Worm (Caenorhabditis elegans) whole organism, midembryonic: ENCODE data around the gene Y73C8B.3.

Source experiments
- T22C8.4 ChIP-seq: fragments of 200-800 bp; sonication (Bioruptor generic); IDR thresholded peaks from 2 replicates; pipeline ENCODE4 v1.3.6; 2022; ENCODE audit warnings: missing genetic modification characterization, missing compliant biosample characterization
- cog-1 ChIP-seq: sonication (generic microtip); optimal IDR thresholded peaks from 2 replicates; lab custom pipeline; 2016; ENCODE audit warnings: missing genetic modification characterization, missing compliant biosample characterization
- flt-1 ChIP-seq: fragments of 200-800 bp; sonication (Bioruptor generic); IDR thresholded peaks from 2 replicates; pipeline ENCODE4 v1.3.6; 2022; ENCODE audit warnings: missing genetic modification characterization, missing compliant biosample characterization
- klf-2 ChIP-seq: fragments of 200-800 bp; sonication (Bioruptor generic); conservative IDR thresholded peaks from 2 replicates; pipeline ENCODE4 v1.3.6; 2022; ENCODE audit warnings: missing genetic modification reagents, missing genetic modification characterization, missing compliant biosample characterization
- med-1 ChIP-seq: sonication (generic microtip); optimal IDR thresholded peaks from 2 replicates; lab custom pipeline; 2017; ENCODE audit warnings: missing genetic modification characterization, mild to moderate bottlenecking, missing compliant biosample characterization, antibody characterized with exemption, missing genetic modification reagents; ENCODE audit not compliant: insufficient read depth
- ref-1 ChIP-seq: fragments of 200-800 bp; sonication (Bioruptor generic); conservative IDR thresholded peaks from 2 replicates; pipeline ENCODE4 v1.3.6; 2022; ENCODE audit warnings: missing genetic modification reagents, missing genetic modification characterization, missing compliant biosample characterization
- tab-1 ChIP-seq: fragments of 200-800 bp; sonication (Bioruptor generic); IDR thresholded peaks from 2 replicates; pipeline ENCODE4 v1.3.6; 2022; ENCODE audit warnings: missing genetic modification characterization, missing compliant biosample characterization
- ztf-23 ChIP-seq: fragments of 200-800 bp; sonication (Bioruptor generic); IDR thresholded peaks from 2 replicates; pipeline ENCODE4 v1.3.6; 2022; ENCODE audit warnings: missing genetic modification reagents, missing genetic modification characterization, missing compliant biosample characterization
- ztf-29 ChIP-seq: fragments of 200-800 bp; sonication (Bioruptor generic); IDR thresholded peaks from 2 replicates; pipeline ENCODE4 v1.3.6; 2022; ENCODE audit warnings: missing genetic modification reagents, missing genetic modification characterization, missing compliant biosample characterization

Gene Y73C8B.3

DNA sequence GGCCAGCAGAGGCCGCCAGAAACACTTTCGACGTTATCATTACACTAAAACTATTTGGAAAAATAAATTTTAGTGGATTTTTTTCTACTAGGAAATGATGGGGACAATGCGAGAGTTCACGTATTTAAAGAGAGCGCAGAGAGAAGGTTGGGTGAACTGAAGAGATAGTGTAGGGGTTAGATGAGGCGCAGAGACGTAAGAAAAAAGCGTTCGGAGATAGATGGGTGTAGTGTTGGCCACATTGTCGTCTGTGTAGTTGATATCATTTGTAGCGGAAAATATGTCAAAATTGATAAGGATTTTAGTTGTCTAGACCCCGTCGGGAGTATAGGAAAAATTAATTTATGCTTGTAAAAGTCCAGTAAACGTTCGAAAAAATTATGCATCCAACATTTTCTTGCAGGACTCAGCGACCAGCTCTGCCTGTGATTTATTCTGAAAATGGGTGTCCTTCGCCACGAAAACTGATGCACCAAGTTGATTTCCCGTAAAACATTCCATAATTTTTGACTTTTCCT, at the start of gene Y73C8B.3, which contains the start of gene Y73C8B.9:
Gene Y73C8B.3 (minus strand): TSS at position 147 of the 518 bp plus-strand sequence.
Gene Y73C8B.9 (plus strand): TSS at position 468 of the 518 bp plus-strand sequence.
- TF ChIP-seq klf-2 (GFP tag; lab: Robert Waterston, UW): no peak
- TF ChIP-seq tab-1 (GFP tag; lab: Robert Waterston, UW): no peak
- no peak for TF ChIP-seq ref-1
- TF ChIP-seq T22C8.4 (GFP tag; lab: Robert Waterston, UW): no peak
- TF ChIP-seq flt-1 (GFP tag; lab: Robert Waterston, UW): no peak
- no peak for TF ChIP-seq med-1

DNA sequence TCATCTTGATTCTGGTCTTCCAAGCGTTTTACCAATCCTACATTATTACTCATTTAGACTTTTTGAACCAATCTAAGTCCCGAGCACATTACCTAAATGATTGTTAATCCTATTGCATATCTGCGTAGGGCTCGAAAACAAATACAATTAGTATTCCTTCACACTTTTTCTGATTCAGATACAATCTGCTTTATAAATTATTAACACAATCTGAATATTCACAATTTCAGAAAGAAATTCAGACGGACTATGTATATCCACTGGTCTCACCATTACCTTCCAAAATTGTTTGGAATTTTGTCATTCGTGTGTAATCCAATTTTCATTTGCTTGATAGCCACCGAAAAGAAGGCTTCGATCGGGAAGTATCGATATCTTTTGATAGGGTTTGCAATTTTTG, 48.1 kb upstream of the Y73C8B.3 start, which contains the start of gene srj-11:
Gene srj-11 (plus strand): TSS at position 250 of the 400 bp plus-strand sequence.
- TF ChIP-seq klf-2 (GFP tag; lab: Robert Waterston, UW): no peak
- TF ChIP-seq cog-1 (tag; lab: Kevin White, UChicago): no peak
- no peak for TF ChIP-seq flt-1 (GFP tag; lab: Robert Waterston, UW)
- no peak for TF ChIP-seq tab-1 (GFP tag; lab: Robert Waterston, UW)
- TF ChIP-seq ztf-29 (GFP tag; lab: Robert Waterston, UW): no peak
- TF ChIP-seq T22C8.4 (GFP tag; lab: Robert Waterston, UW): no peak
- TF ChIP-seq med-1: no peak
- TF ChIP-seq ztf-23 (GFP tag; lab: Robert Waterston, UW): no peak
- TF ChIP-seq ref-1: no peak

DNA sequence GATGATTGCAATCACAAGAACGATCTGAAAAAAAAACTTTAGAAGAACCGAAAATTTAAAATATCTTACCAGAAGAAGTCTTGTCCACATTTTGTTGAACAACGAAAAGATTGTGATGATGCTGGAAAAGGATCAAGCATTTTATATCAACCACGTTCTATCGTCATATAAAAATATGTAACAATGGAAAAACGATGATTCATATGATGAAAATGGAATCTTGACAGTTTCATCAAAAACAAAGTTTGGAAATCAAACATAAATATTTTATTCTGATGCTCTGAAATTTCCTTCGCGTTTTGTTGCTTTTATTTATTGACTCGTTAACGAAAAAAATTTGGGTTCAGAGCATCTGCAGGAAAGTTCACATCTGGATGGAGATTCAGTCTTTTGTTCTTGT, 43.6 kb upstream of the Y73C8B.3 start, which contains the start of the genes K08D9.9 and str-16:
Gene K08D9.9 (minus strand): TSS at position 101 of the 400 bp plus-strand sequence.
Gene str-16 (plus strand): TSS at position 266 of the 400 bp plus-strand sequence.
- TF ChIP-seq med-1 (no peak), T22C8.4 (GFP tag; lab: Robert Waterston, UW) (no peak), ref-1 (no peak), klf-2 (GFP tag; lab: Robert Waterston, UW) (no peak), tab-1 (GFP tag; lab: Robert Waterston, UW) (no peak), ztf-29 (GFP tag; lab: Robert Waterston, UW) (no peak), flt-1 (GFP tag; lab: Robert Waterston, UW) (no peak), ztf-23 (GFP tag; lab: Robert Waterston, UW) (no peak), cog-1 (tag; lab: Kevin White, UChicago) (no peak)

DNA sequence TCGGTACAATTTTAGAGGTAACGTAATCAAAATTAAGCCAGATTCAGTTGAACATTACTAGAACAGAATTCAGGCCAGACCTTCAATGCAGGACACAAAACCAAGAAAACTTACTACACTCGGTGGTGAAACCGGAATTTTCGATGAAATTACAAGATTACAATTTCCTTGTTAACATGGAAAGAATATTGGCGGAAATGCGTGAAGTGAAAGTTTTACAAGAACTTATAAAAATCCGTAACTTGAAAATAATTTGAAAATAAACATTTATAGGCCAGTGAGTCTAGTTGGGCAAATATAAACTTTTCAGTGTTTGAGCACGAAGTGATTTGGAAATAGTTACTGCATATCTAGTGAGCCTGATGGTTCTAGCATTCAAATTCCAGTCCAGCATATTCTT, 41.9 kb upstream of the Y73C8B.3 start, which contains the start of gene K08D9.6:
Gene K08D9.6 (minus strand): TSS at position 101 of the 400 bp plus-strand sequence.
- no peak for TF ChIP-seq ref-1
- no peak for TF ChIP-seq med-1
- TF ChIP-seq tab-1 (GFP tag; lab: Robert Waterston, UW): no peak
- TF ChIP-seq cog-1 (tag; lab: Kevin White, UChicago): no peak
- TF ChIP-seq flt-1 (GFP tag; lab: Robert Waterston, UW): no peak
- TF ChIP-seq ztf-29 (GFP tag; lab: Robert Waterston, UW): no peak
- no peak for TF ChIP-seq ztf-23 (GFP tag; lab: Robert Waterston, UW)
- no peak for TF ChIP-seq klf-2 (GFP tag; lab: Robert Waterston, UW)
- TF ChIP-seq T22C8.4 (GFP tag; lab: Robert Waterston, UW): no peak

DNA sequence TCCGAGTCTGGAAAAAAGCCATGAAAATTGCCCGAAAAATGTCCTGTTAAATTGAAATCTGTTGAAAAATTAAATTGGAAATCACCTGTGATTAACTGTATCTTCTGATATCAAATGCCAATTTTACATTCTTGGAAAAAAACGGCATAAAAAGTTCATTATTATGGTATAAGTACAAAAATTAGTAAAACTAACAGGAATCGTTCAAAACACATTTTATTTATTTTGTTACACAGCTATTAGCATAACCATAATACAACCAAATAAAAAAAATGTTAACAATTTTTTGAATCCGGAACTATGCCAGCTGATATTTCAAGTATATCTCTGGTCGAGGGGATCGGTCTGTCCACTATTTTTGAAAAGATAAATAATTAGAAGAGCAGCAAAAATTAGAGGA, 37.6 kb upstream of the Y73C8B.3 start, which contains the start of gene K08D9.10:
Gene K08D9.10 (plus strand): TSS at position 301 of the 400 bp plus-strand sequence.
- TF ChIP-seq flt-1 (GFP tag; lab: Robert Waterston, UW): no peak
- TF ChIP-seq ztf-29 (GFP tag; lab: Robert Waterston, UW): no peak
- no peak for TF ChIP-seq ztf-23 (GFP tag; lab: Robert Waterston, UW)
- no peak for TF ChIP-seq klf-2 (GFP tag; lab: Robert Waterston, UW)
- no peak for TF ChIP-seq ref-1
- TF ChIP-seq cog-1 (tag; lab: Kevin White, UChicago): no peak
- no peak for TF ChIP-seq tab-1 (GFP tag; lab: Robert Waterston, UW)
- TF ChIP-seq T22C8.4 (GFP tag; lab: Robert Waterston, UW): no peak
- no peak for TF ChIP-seq med-1

DNA sequence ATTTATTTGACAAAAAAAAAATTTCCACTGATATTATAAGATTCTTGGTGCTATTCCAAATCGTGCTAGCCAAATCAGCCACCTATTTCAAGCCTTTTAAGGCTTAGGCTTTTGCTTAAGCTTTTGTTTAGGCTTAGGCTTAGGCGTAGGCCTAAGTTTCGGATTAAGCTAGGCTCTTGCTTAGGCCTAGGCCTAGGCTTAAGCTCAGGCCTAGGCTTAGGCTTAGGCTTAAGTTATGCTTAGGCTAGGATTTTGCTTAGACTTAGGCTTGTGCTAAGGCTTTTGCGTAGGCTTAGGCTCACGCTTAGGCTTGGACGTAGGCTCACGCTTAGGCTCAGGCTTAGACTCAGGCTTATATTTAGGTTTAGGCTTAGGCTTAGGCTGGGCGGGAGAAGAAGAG, 37.1 kb upstream of the Y73C8B.3 start:
- TF ChIP-seq ref-1: no peak
- no peak for TF ChIP-seq tab-1 (GFP tag; lab: Robert Waterston, UW)
- no peak for TF ChIP-seq med-1
- no peak for TF ChIP-seq klf-2 (GFP tag; lab: Robert Waterston, UW)
- TF ChIP-seq flt-1 (GFP tag; lab: Robert Waterston, UW): no peak
- TF ChIP-seq ztf-29 (GFP tag; lab: Robert Waterston, UW): no peak
- no peak for TF ChIP-seq T22C8.4 (GFP tag; lab: Robert Waterston, UW)
- no peak for TF ChIP-seq ztf-23 (GFP tag; lab: Robert Waterston, UW)
- TF ChIP-seq cog-1 (tag; lab: Kevin White, UChicago): no peak

DNA sequence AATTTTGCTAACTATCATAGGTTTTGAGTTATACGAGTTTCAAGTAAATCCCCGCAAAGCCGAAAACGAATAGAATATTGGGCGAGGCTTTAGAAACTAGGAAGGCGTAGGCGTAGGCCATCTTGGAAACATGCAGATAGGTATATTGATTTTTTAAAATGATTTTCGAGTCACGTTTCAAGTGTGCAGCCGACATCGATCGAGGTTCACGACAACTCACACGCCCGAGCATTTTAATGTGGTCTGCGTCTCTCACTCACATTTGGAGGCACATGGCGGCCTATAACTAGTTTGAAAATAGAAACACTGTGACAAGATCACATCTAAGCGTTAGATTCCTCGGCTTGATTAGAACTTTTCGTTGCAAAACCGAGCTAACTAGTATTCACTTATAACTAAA, 34.3 kb upstream of the Y73C8B.3 start, which contains the start of gene K08D9.2:
Gene K08D9.2 (plus strand): TSS at position 301 of the 400 bp plus-strand sequence.
- no peak for TF ChIP-seq tab-1 (GFP tag; lab: Robert Waterston, UW)
- no peak for TF ChIP-seq T22C8.4 (GFP tag; lab: Robert Waterston, UW)

DNA sequence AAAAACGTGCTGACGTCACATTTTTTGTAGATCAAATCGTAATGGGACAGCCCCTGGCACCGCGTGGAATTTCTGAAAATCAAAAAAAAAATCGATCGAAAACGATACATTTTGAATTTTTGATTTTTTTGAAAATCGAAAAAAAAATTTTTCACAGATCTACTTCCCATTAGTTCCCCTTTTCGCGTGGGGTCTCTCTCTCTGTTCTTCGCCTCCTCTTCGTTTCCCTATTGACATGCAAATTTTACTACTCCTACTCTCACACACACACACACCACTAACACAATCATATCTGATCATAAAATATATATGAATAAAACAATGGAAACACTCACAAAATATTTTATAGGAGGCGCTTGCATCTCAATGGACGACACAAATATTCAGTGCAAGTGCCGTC, 25.6 kb upstream of the Y73C8B.3 start:
- TF ChIP-seq med-1 (no peak), ztf-29 (GFP tag; lab: Robert Waterston, UW) (no peak)

DNA sequence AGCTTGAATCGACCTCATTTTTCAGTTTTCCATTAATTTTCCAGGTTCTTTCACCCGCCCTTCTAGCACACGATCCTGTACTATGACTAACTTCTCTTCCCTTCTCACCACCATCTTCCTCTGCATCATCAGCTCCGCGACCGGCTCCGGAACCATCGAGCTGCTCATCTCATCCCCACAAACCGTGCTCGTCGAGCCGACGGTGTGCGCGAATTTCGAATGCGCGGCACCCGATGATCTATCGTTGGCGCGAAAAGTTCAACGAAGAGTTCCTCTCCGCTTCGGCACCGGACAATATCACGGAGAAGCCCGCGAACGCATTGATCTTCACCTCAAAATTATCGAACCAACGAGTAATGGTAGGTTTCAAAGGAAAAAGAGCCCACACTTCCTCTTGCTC, 17.1 kb upstream of the Y73C8B.3 start, which contains the start of gene apx-1:
Gene apx-1 (plus strand): TSS at position 50 of the 400 bp plus-strand sequence.
- TF ChIP-seq ztf-29 (GFP tag; lab: Robert Waterston, UW): no peak
- TF ChIP-seq ref-1: no peak
- no peak for TF ChIP-seq cog-1 (tag; lab: Kevin White, UChicago)
- TF ChIP-seq ztf-23 (GFP tag; lab: Robert Waterston, UW): no peak
- no peak for TF ChIP-seq med-1
- TF ChIP-seq flt-1 (GFP tag; lab: Robert Waterston, UW): no peak
- TF ChIP-seq tab-1 (GFP tag; lab: Robert Waterston, UW): no peak
- TF ChIP-seq T22C8.4 (GFP tag; lab: Robert Waterston, UW): no peak
- TF ChIP-seq klf-2 (GFP tag; lab: Robert Waterston, UW): no peak

DNA sequence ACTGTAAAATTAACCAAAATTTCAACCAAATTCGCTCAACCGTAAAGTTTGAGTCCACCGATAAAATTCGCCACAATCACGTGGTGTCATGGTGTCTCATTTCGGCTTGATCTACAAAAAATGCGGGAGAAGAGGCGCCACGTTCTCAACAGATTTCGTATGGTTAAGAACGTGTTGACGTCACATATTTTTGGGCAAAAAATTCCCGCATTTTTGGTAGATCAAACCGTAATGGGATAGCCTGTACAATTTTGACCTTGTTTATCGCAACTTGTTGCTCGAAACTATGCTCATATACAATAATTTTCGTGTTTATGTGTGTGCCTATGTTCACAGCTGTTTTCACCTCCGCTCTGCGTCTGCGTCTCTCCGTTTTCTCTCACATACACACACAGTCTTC, 15.9 kb upstream of the Y73C8B.3 start:
- TF ChIP-seq ref-1 (no peak), cog-1 (tag; lab: Kevin White, UChicago) (no peak), ztf-23 (GFP tag; lab: Robert Waterston, UW) (no peak), klf-2 (GFP tag; lab: Robert Waterston, UW) (no peak), med-1 (no peak), ztf-29 (GFP tag; lab: Robert Waterston, UW) (no peak), tab-1 (GFP tag; lab: Robert Waterston, UW) (no peak), T22C8.4 (GFP tag; lab: Robert Waterston, UW) (no peak), flt-1 (GFP tag; lab: Robert Waterston, UW) (no peak)
